In the genomic region with DNA sequence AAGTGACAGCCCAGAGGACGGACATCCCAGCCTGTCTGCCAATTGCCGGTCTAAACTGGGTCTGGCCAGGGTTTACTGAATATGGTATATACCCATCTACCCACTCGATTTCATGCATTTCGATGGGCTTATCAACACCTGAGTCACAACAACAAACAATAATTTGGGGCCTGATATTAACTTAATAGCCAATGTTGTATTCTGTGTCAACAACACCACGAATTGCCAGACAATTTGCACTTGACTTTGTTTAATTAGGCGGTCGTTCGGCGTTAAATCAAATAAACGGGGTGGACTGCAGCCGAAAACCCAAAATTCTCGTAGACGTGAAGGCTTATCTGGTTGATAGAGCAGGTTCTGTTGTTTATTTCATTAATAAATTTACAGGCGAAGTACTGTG, we compare ENCODE assay signal across 1 fruit fly cellular context.
TF ChIP-seq lines count a peak whose summit lies in the region.

No protein-coding gene starts in this region.

TF ChIP-seq in whole organism, embryonic, 481 proteins besides CTCF, POLR2A, EP300 and RAD21 (continued from another document and continues in another):
- TF ChIP-seq Ets97D (GFP tag; optimal IDR thresholded peaks at IDR 0.05; lab: Kevin White, UChicago) = no peak
- TF ChIP-seq lbe (GFP tag; optimal IDR thresholded peaks at IDR 0.05; lab: Kevin White, UChicago) = peak; percentile 80
- no peak for TF ChIP-seq Lim3 (GFP tag; IDR thresholded peaks at IDR 0.05; lab: Robert Waterston, UW)
- TF ChIP-seq sr (GFP tag; IDR thresholded peaks at IDR 0.05; lab: Robert Waterston, UW) = no peak
- TF ChIP-seq tin (GFP tag; optimal IDR thresholded peaks at IDR 0.05; lab: Kevin White, UChicago) = no peak
- no peak for TF ChIP-seq CG7786 (GFP tag; optimal IDR thresholded peaks at IDR 0.05; lab: Kevin White, UChicago)
- no peak for TF ChIP-seq CG17359 (tag; optimal IDR thresholded peaks at IDR 0.05; lab: Kevin White, UChicago)
- TF ChIP-seq Stat92E (GFP tag; optimal IDR thresholded peaks at IDR 0.05; lab: Kevin White, UChicago) = no peak
- TF ChIP-seq Dek (tag; optimal IDR thresholded peaks at IDR 0.05; lab: Kevin White, UChicago) = no peak
- no peak for TF ChIP-seq gce (GFP tag; IDR thresholded peaks at IDR 0.05; lab: Robert Waterston, UW)
- no peak for TF ChIP-seq gcm (GFP tag; optimal IDR thresholded peaks at IDR 0.05; lab: Kevin White, UChicago)
- TF ChIP-seq eyg (GFP tag; optimal IDR thresholded peaks at IDR 0.05; lab: Kevin White, UChicago) = peak; percentile 51
- no peak for TF ChIP-seq Oaz (GFP tag; IDR thresholded peaks at IDR 0.05; lab: Robert Waterston, UW)
- no peak for TF ChIP-seq Gsc (GFP tag; IDR thresholded peaks at IDR 0.05; lab: Robert Waterston, UW)
- TF ChIP-seq sim (GFP tag; IDR thresholded peaks at IDR 0.05; lab: Robert Waterston, UW) = no peak
- TF ChIP-seq sens (GFP tag; lab: Kevin White, UChicago) = peak; percentile 86
- TF ChIP-seq CG10979 (tag; optimal IDR thresholded peaks at IDR 0.05; lab: Kevin White, UChicago) = no peak
- no peak for TF ChIP-seq CG10267 (tag; optimal IDR thresholded peaks at IDR 0.05; lab: Kevin White, UChicago)
- no peak for TF ChIP-seq CG9876 (GFP tag; optimal IDR thresholded peaks at IDR 0.05; lab: Kevin White, UChicago)
- TF ChIP-seq CG30403 (GFP tag; optimal IDR thresholded peaks at IDR 0.05; lab: Kevin White, UChicago) = no peak
- TF ChIP-seq CG9932 (GFP tag; IDR thresholded peaks at IDR 0.05; lab: Robert Waterston, UW) = no peak
- no peak for TF ChIP-seq CG8478 (optimal IDR thresholded peaks at IDR 0.05; lab: Kevin White, UChicago)
- no peak for TF ChIP-seq Eip74EF (GFP tag; optimal IDR thresholded peaks at IDR 0.05; lab: Kevin White, UChicago)
- no peak for TF ChIP-seq CG4424 (GFP tag; optimal IDR thresholded peaks at IDR 0.05; lab: Kevin White, UChicago)
- no peak for TF ChIP-seq C15 (GFP tag; IDR thresholded peaks at IDR 0.05; lab: Robert Waterston, UW)
- no peak for TF ChIP-seq pho (GFP tag; optimal IDR thresholded peaks at IDR 0.05; lab: Kevin White, UChicago)
- TF ChIP-seq CG11695 (GFP tag; IDR thresholded peaks at IDR 0.05; lab: Robert Waterston, UW) = peak; percentile 68; the same call in 2 of the 3 replicates
- TF ChIP-seq sd (tag; optimal IDR thresholded peaks at IDR 0.05; lab: Kevin White, UChicago) = peak; percentile 22
- peak; percentile 4 for TF ChIP-seq run (tag; optimal IDR thresholded peaks at IDR 0.05; lab: Kevin White, UChicago)
- TF ChIP-seq CG14014 (GFP tag; IDR thresholded peaks at IDR 0.05; lab: Robert Waterston, UW) = peak; percentile 31; the same call in 1 of the 2 replicates
- no peak for TF ChIP-seq Tbp (GFP tag; optimal IDR thresholded peaks at IDR 0.05; lab: Kevin White, UChicago)
- no peak for TF ChIP-seq ewg (GFP tag; optimal IDR thresholded peaks at IDR 0.05; lab: Kevin White, UChicago)
- no peak for TF ChIP-seq CG7357 (GFP tag; IDR thresholded peaks at IDR 0.05; lab: Robert Waterston, UW)
- TF ChIP-seq BEAF-32 (GFP tag; optimal IDR thresholded peaks at IDR 0.05; lab: Kevin White, UChicago) = no peak
- no peak for TF ChIP-seq Spps (tag; optimal IDR thresholded peaks at IDR 0.05; lab: Kevin White, UChicago)
- no peak for TF ChIP-seq Chrac-16 (GFP tag; optimal IDR thresholded peaks at IDR 0.05; lab: Kevin White, UChicago)
- TF ChIP-seq Hr39 (optimal IDR thresholded peaks at IDR 0.05; lab: Kevin White, UChicago) = no peak
- TF ChIP-seq lilli (GFP tag; optimal IDR thresholded peaks at IDR 0.05; lab: Kevin White, UChicago) = peak; percentile 20
- no peak for TF ChIP-seq sna (GFP tag; IDR thresholded peaks at IDR 0.05; lab: Robert Waterston, UW; ENCODE audit: partially characterized antibody)
- no peak for TF ChIP-seq Blimp-1 (GFP tag; optimal IDR thresholded peaks at IDR 0.05; lab: Kevin White, UChicago)
- TF ChIP-seq lola (GFP tag; optimal IDR thresholded peaks at IDR 0.05; lab: Kevin White, UChicago) = no peak
- no peak for TF ChIP-seq CG17912 (GFP tag; optimal IDR thresholded peaks at IDR 0.05; lab: Kevin White, UChicago)
- TF ChIP-seq Xrp1 (GFP tag; IDR thresholded peaks at IDR 0.05; lab: Robert Waterston, UW) = peak; percentile 36; the same call in 1 of the 2 replicates
- no peak for TF ChIP-seq ro (GFP tag; IDR thresholded peaks at IDR 0.05; lab: Robert Waterston, UW)
- TF ChIP-seq Hr51 (GFP tag; optimal IDR thresholded peaks at IDR 0.05; lab: Kevin White, UChicago) = no peak
- TF ChIP-seq mld (GFP tag; IDR thresholded peaks at IDR 0.05; lab: Robert Waterston, UW; ENCODE audit: partially characterized antibody) = no peak
- no peak for TF ChIP-seq rib (GFP tag; IDR thresholded peaks at IDR 0.05; lab: Robert Waterston, UW)
- TF ChIP-seq CG10209 (GFP tag; optimal IDR thresholded peaks at IDR 0.05; lab: Kevin White, UChicago) = peak; percentile 45
- peak; percentile 16 for TF ChIP-seq CG1233 (GFP tag; optimal IDR thresholded peaks at IDR 0.05; lab: Kevin White, UChicago)
- no peak for TF ChIP-seq pita (GFP tag; optimal IDR thresholded peaks at IDR 0.05; lab: Kevin White, UChicago)
- no peak for TF ChIP-seq CG10431 (GFP tag; optimal IDR thresholded peaks at IDR 0.05; lab: Kevin White, UChicago)
- TF ChIP-seq insv (GFP tag; optimal IDR thresholded peaks at IDR 0.05; lab: Kevin White, UChicago) = no peak
- no peak for TF ChIP-seq chm (GFP tag; IDR thresholded peaks at IDR 0.05; lab: Robert Waterston, UW)
- peak; percentile 52 for TF ChIP-seq fd3F (GFP tag; optimal IDR thresholded peaks at IDR 0.05; lab: Kevin White, UChicago)
- peak in 1 of 2 experiments; percentile 24 for TF ChIP-seq chif (GFP tag; optimal IDR thresholded peaks at IDR 0.05; lab: Kevin White, UChicago)
- peak; percentile 29 for TF ChIP-seq B-H2 (GFP tag; optimal IDR thresholded peaks at IDR 0.05; lab: Kevin White, UChicago)
- TF ChIP-seq wek (GFP tag; optimal IDR thresholded peaks at IDR 0.05; lab: Kevin White, UChicago) = no peak
- no peak for TF ChIP-seq CG18262 (tag; optimal IDR thresholded peaks at IDR 0.05; lab: Kevin White, UChicago)
- TF ChIP-seq CG11085 (GFP tag; IDR thresholded peaks at IDR 0.05; lab: Robert Waterston, UW) = no peak
- TF ChIP-seq Nf-YC (tag; optimal IDR thresholded peaks at IDR 0.05; lab: Kevin White, UChicago) = no peak
- TF ChIP-seq az2 (GFP tag; optimal IDR thresholded peaks at IDR 0.05; lab: Kevin White, UChicago) = no peak
- TF ChIP-seq Aef1 (GFP tag; IDR thresholded peaks at IDR 0.05; lab: Robert Waterston, UW) = no peak
- peak; percentile 45 for TF ChIP-seq CG15011 (GFP tag; optimal IDR thresholded peaks at IDR 0.05; lab: Kevin White, UChicago)
- peak; percentile 14 for TF ChIP-seq nau (GFP tag; optimal IDR thresholded peaks at IDR 0.05; lab: Kevin White, UChicago)
- 0 out of 2 replicates have a peak, but pooled peaks have one; percentile 12 for TF ChIP-seq CG32767 (GFP tag; IDR thresholded peaks at IDR 0.05; lab: Robert Waterston, UW)
- no peak for TF ChIP-seq Pdp1 (GFP tag; optimal IDR thresholded peaks at IDR 0.05; lab: Kevin White, UChicago)
- 0 out of 2 replicates have a peak, but pooled peaks have one; percentile 39 for TF ChIP-seq Nf-YA (GFP tag; IDR thresholded peaks at IDR 0.05; lab: Robert Waterston, UW)
- TF ChIP-seq HLH3B (GFP tag; IDR thresholded peaks at IDR 0.05; lab: Robert Waterston, UW) = no peak
- TF ChIP-seq NC2α (GFP tag; optimal IDR thresholded peaks at IDR 0.05; lab: Kevin White, UChicago) = no peak
- TF ChIP-seq kni (GFP tag; optimal IDR thresholded peaks at IDR 0.05; lab: Kevin White, UChicago) = no peak
- TF ChIP-seq Doc3 (GFP tag; IDR thresholded peaks at IDR 0.05; lab: Robert Waterston, UW; ENCODE audit: partially characterized antibody) = no peak
- peak; percentile 30 for TF ChIP-seq bcd (GFP tag; optimal IDR thresholded peaks at IDR 0.05; lab: Kevin White, UChicago)
- no peak for TF ChIP-seq Xbp1 (GFP tag; optimal IDR thresholded peaks at IDR 0.05; lab: Kevin White, UChicago)
- TF ChIP-seq CG18476 (GFP tag; optimal IDR thresholded peaks at IDR 0.05; lab: Kevin White, UChicago) = no peak
- TF ChIP-seq CG16815 (GFP tag; optimal IDR thresholded peaks at IDR 0.05; lab: Kevin White, UChicago) = no peak
- peak; percentile 43 for TF ChIP-seq unpg (GFP tag; optimal IDR thresholded peaks at IDR 0.05; lab: Kevin White, UChicago)
- no peak for TF ChIP-seq ac (GFP tag; optimal IDR thresholded peaks at IDR 0.05; lab: Kevin White, UChicago)
- TF ChIP-seq CG11696 (GFP tag; IDR thresholded peaks at IDR 0.05; lab: Robert Waterston, UW) = no peak
- no peak for TF ChIP-seq psq (GFP tag; optimal IDR thresholded peaks at IDR 0.05; lab: Kevin White, UChicago)
- TF ChIP-seq CG34422 (GFP tag; IDR thresholded peaks at IDR 0.05; lab: Robert Waterston, UW) = no peak
- TF ChIP-seq schlank (tag; optimal IDR thresholded peaks at IDR 0.05; lab: Kevin White, UChicago) = peak; percentile 61
- TF ChIP-seq MTF-1 (GFP tag; optimal IDR thresholded peaks at IDR 0.05; lab: Kevin White, UChicago; ENCODE audit: borderline replicate concordance) = peak; percentile 5
- no peak for TF ChIP-seq CG11247 (GFP tag; IDR thresholded peaks at IDR 0.05; lab: Robert Waterston, UW)
- no peak for TF ChIP-seq tio (GFP tag; optimal IDR thresholded peaks at IDR 0.05; lab: Kevin White, UChicago)
- no peak for TF ChIP-seq CG12391 (tag; optimal IDR thresholded peaks at IDR 0.05; lab: Kevin White, UChicago)
- TF ChIP-seq CG8089 (GFP tag; optimal IDR thresholded peaks at IDR 0.05; lab: Kevin White, UChicago) = no peak
- TF ChIP-seq Max (GFP tag; optimal IDR thresholded peaks at IDR 0.05; lab: Kevin White, UChicago) = no peak
- no peak for TF ChIP-seq Adf1 (GFP tag; IDR thresholded peaks at IDR 0.05; lab: Robert Waterston, UW)
- peak; percentile 57 for TF ChIP-seq Vsx1 (GFP tag; optimal IDR thresholded peaks at IDR 0.05; lab: Kevin White, UChicago)
- TF ChIP-seq CG2199 (GFP tag; IDR thresholded peaks at IDR 0.05; lab: Robert Waterston, UW) = no peak
- TF ChIP-seq Ravus (GFP tag; IDR thresholded peaks at IDR 0.05; lab: Robert Waterston, UW) = no peak
- no peak for TF ChIP-seq Oli (tag; optimal IDR thresholded peaks at IDR 0.05; lab: Kevin White, UChicago)
- no peak for TF ChIP-seq TFAM (GFP tag; optimal IDR thresholded peaks at IDR 0.05; lab: Kevin White, UChicago)
- no peak for TF ChIP-seq twi (tag; optimal IDR thresholded peaks at IDR 0.05; lab: Kevin White, UChicago)
- TF ChIP-seq gt (GFP tag; IDR thresholded peaks at IDR 0.05; lab: Robert Waterston, UW) = no peak
- TF ChIP-seq CG16863 (GFP tag; optimal IDR thresholded peaks at IDR 0.05; lab: Kevin White, UChicago) = no peak
- no peak for TF ChIP-seq CG6175 (GFP tag; IDR thresholded peaks at IDR 0.05; lab: Robert Waterston, UW)
- no peak for TF ChIP-seq CG1832 (GFP tag; optimal IDR thresholded peaks at IDR 0.05; lab: Kevin White, UChicago)
- TF ChIP-seq Bdp1 (GFP tag; optimal IDR thresholded peaks at IDR 0.05; lab: Kevin White, UChicago) = no peak
- no peak for TF ChIP-seq slp2 (GFP tag; optimal IDR thresholded peaks at IDR 0.05; lab: Kevin White, UChicago)
- no peak for TF ChIP-seq CG17385 (GFP tag; optimal IDR thresholded peaks at IDR 0.05; lab: Kevin White, UChicago)
- TF ChIP-seq yki (optimal IDR thresholded peaks at IDR 0.05; lab: Kevin White, UChicago) = no peak
- no peak for TF ChIP-seq CG5953 (GFP tag; IDR thresholded peaks at IDR 0.05; lab: Robert Waterston, UW)
- no peak for TF ChIP-seq wor (GFP tag; IDR thresholded peaks at IDR 0.05; lab: Robert Waterston, UW)
- TF ChIP-seq CG12104 (GFP tag; optimal IDR thresholded peaks at IDR 0.05; lab: Kevin White, UChicago) = no peak
- no peak for TF ChIP-seq CG9797 (GFP tag; optimal IDR thresholded peaks at IDR 0.05; lab: Kevin White, UChicago)
- TF ChIP-seq CG10654 (GFP tag; optimal IDR thresholded peaks at IDR 0.05; lab: Kevin White, UChicago) = no peak
- TF ChIP-seq CG10321 (GFP tag; IDR thresholded peaks at IDR 0.05; lab: Robert Waterston, UW) = no peak
- peak; percentile 80 for TF ChIP-seq lab (GFP tag; optimal IDR thresholded peaks at IDR 0.05; lab: Kevin White, UChicago)
- no peak for TF ChIP-seq Ptx1 (GFP tag; IDR thresholded peaks at IDR 0.05; lab: Robert Waterston, UW)
- peak; percentile 55 for TF ChIP-seq CG18599 (GFP tag; optimal IDR thresholded peaks at IDR 0.05; lab: Kevin White, UChicago)
- no peak for TF ChIP-seq tgo (GFP tag; IDR thresholded peaks at IDR 0.05; lab: Robert Waterston, UW)
- no peak for TF ChIP-seq zen (tag; optimal IDR thresholded peaks at IDR 0.05; lab: Kevin White, UChicago)
- no peak for TF ChIP-seq CG11093 (GFP tag; IDR thresholded peaks at IDR 0.05; lab: Robert Waterston, UW)
- no peak for TF ChIP-seq CG2875 (GFP tag; optimal IDR thresholded peaks at IDR 0.05; lab: Kevin White, UChicago)
- TF ChIP-seq Sry-δ (GFP tag; optimal IDR thresholded peaks at IDR 0.05; lab: Kevin White, UChicago) = peak; percentile 1
- TF ChIP-seq nmo (GFP tag; optimal IDR thresholded peaks at IDR 0.05; lab: Kevin White, UChicago) = no peak
- no peak for TF ChIP-seq Myb (GFP tag; optimal IDR thresholded peaks at IDR 0.05; lab: Kevin White, UChicago)
- TF ChIP-seq CG6791 (GFP tag; IDR thresholded peaks at IDR 0.05; lab: Robert Waterston, UW; ENCODE audit: partially characterized antibody) = no peak
- no peak for TF ChIP-seq CG12299 (tag; optimal IDR thresholded peaks at IDR 0.05; lab: Kevin White, UChicago)
- TF ChIP-seq CG2116 (GFP tag; optimal IDR thresholded peaks at IDR 0.05; lab: Kevin White, UChicago) = no peak
- no peak for TF ChIP-seq CG11723 (GFP tag; optimal IDR thresholded peaks at IDR 0.05; lab: Kevin White, UChicago)
- peak; percentile 78 for TF ChIP-seq mirr (GFP tag; optimal IDR thresholded peaks at IDR 0.05; lab: Kevin White, UChicago)
- TF ChIP-seq Jarid2 (GFP tag; optimal IDR thresholded peaks at IDR 0.05; lab: Kevin White, UChicago) = no peak
- no peak for TF ChIP-seq CG15601 (tag; optimal IDR thresholded peaks at IDR 0.05; lab: Kevin White, UChicago)
- TF ChIP-seq CG31365 (tag; optimal IDR thresholded peaks at IDR 0.05; lab: Kevin White, UChicago) = no peak
- no peak for TF ChIP-seq CG42726 (GFP tag; IDR thresholded peaks at IDR 0.05; lab: Robert Waterston, UW; ENCODE audit: partially characterized antibody)
- no peak for TF ChIP-seq slou (GFP tag; optimal IDR thresholded peaks at IDR 0.05; lab: Kevin White, UChicago)
- no peak for TF ChIP-seq CG8281 (tag; optimal IDR thresholded peaks at IDR 0.05; lab: Kevin White, UChicago)
- no peak for TF ChIP-seq gcm2 (GFP tag; optimal IDR thresholded peaks at IDR 0.05; lab: Kevin White, UChicago)
- peak; percentile 41 for TF ChIP-seq CG10543 (GFP tag; optimal IDR thresholded peaks at IDR 0.05; lab: Kevin White, UChicago)
- no peak for TF ChIP-seq sqz (GFP tag; optimal IDR thresholded peaks at IDR 0.05; lab: Kevin White, UChicago)
- no peak for TF ChIP-seq sens-2 (GFP tag; IDR thresholded peaks at IDR 0.05; lab: Robert Waterston, UW)
- no peak for TF ChIP-seq cas (GFP tag; IDR thresholded peaks at IDR 0.05; lab: Robert Waterston, UW)
